Fruit fly (Drosophila melanogaster): ENCODE results near the gene CG31776.

CG31776 gene

dm6 chr2L:3440322-3440721, 29.7 kb upstream of the CG31776 start:
- no peak for TF ChIP-seq CG32264 (GFP tag; optimal IDR thresholded peaks at IDR 0.05)
- TF ChIP-seq CrebA (GFP tag; optimal IDR thresholded peaks at IDR 0.05; ENCODE audit: borderline replicate concordance): no peak
- peak; percentile 40 for TF ChIP-seq HLH106 (tag; optimal IDR thresholded peaks at IDR 0.05)
- TF ChIP-seq fru (GFP tag; optimal IDR thresholded peaks at IDR 0.05): no peak
- TF ChIP-seq pan (optimal IDR thresholded peaks at IDR 0.05): no peak
- TF ChIP-seq Mio (GFP tag; optimal IDR thresholded peaks at IDR 0.05): no peak
- no peak for TF ChIP-seq rgr (GFP tag; optimal IDR thresholded peaks at IDR 0.05)
- TF ChIP-seq woc (GFP tag; optimal IDR thresholded peaks at IDR 0.05): no peak
- TF ChIP-seq CG9705 (GFP tag; optimal IDR thresholded peaks at IDR 0.05): no peak
- no peak for TF ChIP-seq Jra (GFP tag; optimal IDR thresholded peaks at IDR 0.05)
- no peak for TF ChIP-seq lola (GFP tag; optimal IDR thresholded peaks at IDR 0.05)
- TF ChIP-seq tai (GFP tag; optimal IDR thresholded peaks at IDR 0.05): no peak
- TF ChIP-seq jim (GFP tag; optimal IDR thresholded peaks at IDR 0.05): no peak
- no peak for TF ChIP-seq usp (GFP tag; optimal IDR thresholded peaks at IDR 0.05)
- TF ChIP-seq dl (GFP tag; optimal IDR thresholded peaks at IDR 0.05; ENCODE audit: insufficient read depth in 1 of 2, partially characterized antibody in 2 of 2): no peak
- TF ChIP-seq ey (GFP tag; optimal IDR thresholded peaks at IDR 0.05): no peak
- peak; percentile 23 for TF ChIP-seq Sp1 (GFP tag; optimal IDR thresholded peaks at IDR 0.05)
- no peak for TF ChIP-seq GATAd (GFP tag; optimal IDR thresholded peaks at IDR 0.05)
- TF ChIP-seq OdsH (GFP tag; optimal IDR thresholded peaks at IDR 0.05): peak; percentile 62
- TF ChIP-seq foxo (GFP tag; optimal IDR thresholded peaks at IDR 0.05): no peak
- peak; percentile 46 for TF ChIP-seq br (GFP tag; optimal IDR thresholded peaks at IDR 0.05)
- TF ChIP-seq h (GFP tag; optimal IDR thresholded peaks at IDR 0.05): no peak
- TF ChIP-seq dsf (GFP tag; optimal IDR thresholded peaks at IDR 0.05; ENCODE audit: borderline replicate concordance): no peak
- TF ChIP-seq Dif (GFP tag; optimal IDR thresholded peaks at IDR 0.05; ENCODE audit: partially characterized antibody): no peak
- no peak for TF ChIP-seq N (GFP tag; optimal IDR thresholded peaks at IDR 0.05)
- peak; percentile 19 for TF ChIP-seq dmrt93B (GFP tag; optimal IDR thresholded peaks at IDR 0.05)
- TF ChIP-seq Myc (optimal IDR thresholded peaks at IDR 0.05): no peak
- TF ChIP-seq Dfd (GFP tag; optimal IDR thresholded peaks at IDR 0.05): no peak
- no peak for TF ChIP-seq Rel (GFP tag; optimal IDR thresholded peaks at IDR 0.05)
- no peak for TF ChIP-seq Rel (tag; optimal IDR thresholded peaks at IDR 0.05)
- TF ChIP-seq Hr78 (GFP tag; optimal IDR thresholded peaks at IDR 0.05): no peak
- no peak for TF ChIP-seq Vsx2 (GFP tag; optimal IDR thresholded peaks at IDR 0.05; ENCODE audit: partially characterized antibody)
- TF ChIP-seq psq (GFP tag; optimal IDR thresholded peaks at IDR 0.05): peak; percentile 23
- TF ChIP-seq Hr83 (GFP tag; optimal IDR thresholded peaks at IDR 0.05; ENCODE audit: poor library complexity, severe bottlenecking): no peak
- TF ChIP-seq Abd-B (GFP tag; optimal IDR thresholded peaks at IDR 0.05): no peak
- TF ChIP-seq sv (GFP tag; optimal IDR thresholded peaks at IDR 0.05): no peak
- TF ChIP-seq Hnf4 (GFP tag; optimal IDR thresholded peaks at IDR 0.05): peak; percentile 47
- TF ChIP-seq brk (GFP tag; optimal IDR thresholded peaks at IDR 0.05): no peak
- no peak for TF ChIP-seq sage (GFP tag; optimal IDR thresholded peaks at IDR 0.05)

DNA sequence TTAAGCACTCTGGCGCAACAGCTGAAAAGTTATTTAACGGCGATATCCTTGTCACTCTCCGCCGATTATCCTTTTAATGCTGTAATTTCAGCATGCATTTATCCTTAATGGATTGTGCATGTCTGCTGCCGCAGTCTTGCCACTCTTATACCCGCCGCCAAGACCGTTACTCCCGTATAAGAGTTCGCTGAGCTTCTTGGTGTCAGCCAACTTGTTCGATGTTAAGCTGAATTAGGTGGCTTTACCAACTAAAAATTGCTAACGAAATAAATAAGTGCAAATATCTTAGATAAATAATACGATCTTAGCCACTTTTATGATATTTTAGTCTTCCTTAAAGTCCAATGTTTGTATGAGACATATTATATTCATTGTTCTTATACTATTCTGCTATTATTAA, 28.8 kb upstream of the CG31776 start:
- TF ChIP-seq Jra (GFP tag; optimal IDR thresholded peaks at IDR 0.05) (no peak), HLH106 (tag; optimal IDR thresholded peaks at IDR 0.05) (no peak), fru (GFP tag; optimal IDR thresholded peaks at IDR 0.05) (no peak), Hr78 (GFP tag; optimal IDR thresholded peaks at IDR 0.05) (no peak), psq (GFP tag; optimal IDR thresholded peaks at IDR 0.05) (no peak), CG32264 (GFP tag; optimal IDR thresholded peaks at IDR 0.05) (no peak), Vsx2 (GFP tag; optimal IDR thresholded peaks at IDR 0.05; ENCODE audit: partially characterized antibody) (no peak), Mio (GFP tag; optimal IDR thresholded peaks at IDR 0.05) (no peak), h (GFP tag; optimal IDR thresholded peaks at IDR 0.05) (no peak), Hnf4 (GFP tag; optimal IDR thresholded peaks at IDR 0.05) (no peak), Myc (optimal IDR thresholded peaks at IDR 0.05) (no peak), Dif (GFP tag; optimal IDR thresholded peaks at IDR 0.05; ENCODE audit: partially characterized antibody) (no peak), Hr83 (GFP tag; optimal IDR thresholded peaks at IDR 0.05; ENCODE audit: poor library complexity, severe bottlenecking) (no peak), sage (GFP tag; optimal IDR thresholded peaks at IDR 0.05) (no peak), OdsH (GFP tag; optimal IDR thresholded peaks at IDR 0.05) (no peak), lola (GFP tag; optimal IDR thresholded peaks at IDR 0.05) (no peak), Rel (GFP tag; optimal IDR thresholded peaks at IDR 0.05) (no peak), Rel (tag; optimal IDR thresholded peaks at IDR 0.05) (no peak), dmrt93B (GFP tag; optimal IDR thresholded peaks at IDR 0.05) (no peak), Dfd (GFP tag; optimal IDR thresholded peaks at IDR 0.05) (no peak), CrebA (GFP tag; optimal IDR thresholded peaks at IDR 0.05; ENCODE audit: borderline replicate concordance) (no peak)
